Worm (Caenorhabditis elegans) whole organism, L4/young adult: Measurements from ENCODE around the gene mbl-1.

Experiments used
- W03F9.2 ChIP-seq: fragments of 150-350 bp; optimal IDR thresholded peaks from 2 replicates; lab custom pipeline; 2014; ENCODE audit warnings: missing biosample characterization, missing genetic modification characterization
- him-1 ChIP-seq: sonication (generic microtip); optimal IDR thresholded peaks from 2 replicates; lab custom pipeline; 2016; ENCODE audit warnings: missing genotype, missing genetic modification reagents, missing genetic modification characterization, missing compliant biosample characterization

DNA sequence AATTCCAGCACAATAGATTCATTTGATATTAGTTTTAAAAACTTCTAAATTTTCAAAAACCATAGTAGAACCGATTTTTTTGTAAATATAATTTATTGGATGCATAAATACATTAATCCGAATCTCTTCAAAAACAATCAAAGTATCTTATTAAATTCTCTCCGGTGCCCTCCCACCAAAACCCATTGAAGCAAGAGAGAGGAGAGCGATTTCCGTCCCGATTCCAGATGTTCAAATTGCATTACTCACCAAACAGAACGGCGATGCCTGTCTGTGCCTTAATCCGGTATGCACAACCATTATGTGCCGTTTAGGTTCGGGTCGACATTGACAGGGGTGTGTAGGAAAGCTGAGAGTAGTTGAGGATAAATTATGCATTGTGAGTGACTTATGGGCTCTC, 18.1 kb upstream of the mbl-1 start:
- TF ChIP-seq W03F9.2 (no peak), him-1 (tag; lab: Kevin White, UChicago) (no peak)
